Worm (Caenorhabditis elegans): ENCODE results near the gene rbm-17.

Gene rbm-17

ce11 chrIV:11644705-11645104, 6.6 kb downstream of the rbm-17 start (continued):
- TF ChIP-seq daf-16 (GFP tag; optimal IDR thresholded peaks at IDR 0.05) (peak in 1 of 2 experiments; percentile 33), daf-16 (tag; optimal IDR thresholded peaks at IDR 0.05) (no peak), ZK546.5 (tag; optimal IDR thresholded peaks at IDR 0.05) (no peak)

- TF ChIP-seq fos-1 (tag; optimal IDR thresholded peaks at IDR 0.05): no peak
- TF ChIP-seq nhr-28 (tag; optimal IDR thresholded peaks at IDR 0.05): peak; percentile 2
- peak in 1 of 2 experiments; percentile 92 for TF ChIP-seq unc-62 (GFP tag; optimal IDR thresholded peaks at IDR 0.05 in 1 of 2)
- TF ChIP-seq unc-62 (tag; optimal IDR thresholded peaks at IDR 0.05): no peak
- no peak for TF ChIP-seq daf-16 (GFP tag; optimal IDR thresholded peaks at IDR 0.05)
- TF ChIP-seq daf-16 (tag; optimal IDR thresholded peaks at IDR 0.05): peak; percentile 86
- TF ChIP-seq dve-1 (tag; optimal IDR thresholded peaks at IDR 0.05; ENCODE audit: insufficient read depth): peak; percentile 39
- TF ChIP-seq arid-1 (GFP tag; conservative IDR thresholded peaks at IDR 0.05): no peak
Measured at ce11 chrIV:11645354-11645753, 7.2 kb downstream of the rbm-17 start.

- TF ChIP-seq set-16 (GFP tag; IDR thresholded peaks at IDR 0.05) (no peak), ZK337.2 (GFP tag; IDR thresholded peaks at IDR 0.05) (no peak), dve-1 (tag; optimal IDR thresholded peaks at IDR 0.05; ENCODE audit: insufficient read depth) (peak; percentile 48), F49E8.2 (tag; optimal IDR thresholded peaks at IDR 0.05; ENCODE audit: borderline replicate concordance) (no peak), hlh-11 (tag; optimal IDR thresholded peaks at IDR 0.05) (peak; percentile 9), daf-16 (GFP tag; optimal IDR thresholded peaks at IDR 0.05) (peak in 1 of 2 experiments; percentile 77), daf-16 (tag; optimal IDR thresholded peaks at IDR 0.05) (peak; percentile 74)
Measured at ce11 chrIV:11646908-11647307, 8.8 kb downstream of the rbm-17 start.

ce11 chrIV:11649031-11649430, 10.9 kb downstream of the rbm-17 start, which contains the start of gene ZK809.8:
Gene ZK809.8 (minus strand): TSS chrIV:11649064.
- no peak for TF ChIP-seq daf-8 (GFP tag; IDR thresholded peaks at IDR 0.05)
- no peak for TF ChIP-seq mdl-1 (tag; optimal IDR thresholded peaks at IDR 0.05)
- TF ChIP-seq dmd-8 (GFP tag; IDR thresholded peaks at IDR 0.05): no peak
- TF ChIP-seq cey-2 (tag; optimal IDR thresholded peaks at IDR 0.05; ENCODE audit: borderline replicate concordance, insufficient read depth): no peak
- no peak for TF ChIP-seq mxl-3 (GFP tag; optimal IDR thresholded peaks at IDR 0.05)
- no peak for TF ChIP-seq dmd-9 (GFP tag; IDR thresholded peaks at IDR 0.05)
- TF ChIP-seq hif-1 (tag; optimal IDR thresholded peaks at IDR 0.05): no peak
- no peak for TF ChIP-seq nhr-28 (tag; optimal IDR thresholded peaks at IDR 0.05)
- TF ChIP-seq nhr-6 (tag; optimal IDR thresholded peaks at IDR 0.05): no peak
- TF ChIP-seq mdt-29 (GFP tag; IDR thresholded peaks at IDR 0.05): no peak
- peak; percentile 44 for TF ChIP-seq hlh-11 (tag; optimal IDR thresholded peaks at IDR 0.05)
- TF ChIP-seq lin-1 (GFP tag; IDR thresholded peaks at IDR 0.05): no peak
- TF ChIP-seq duxl-1 (tag; optimal IDR thresholded peaks at IDR 0.05; ENCODE audit: poor library complexity): no peak
- no peak for TF ChIP-seq lsy-2 (tag; optimal IDR thresholded peaks at IDR 0.05)
- TF ChIP-seq hlh-30 (tag; optimal IDR thresholded peaks at IDR 0.05; ENCODE audit: insufficient read depth): peak; percentile 5
- peak in 1 of 2 experiments; percentile 87 for TF ChIP-seq unc-62 (GFP tag; optimal IDR thresholded peaks at IDR 0.05 in 1 of 2)
- TF ChIP-seq unc-62 (tag; optimal IDR thresholded peaks at IDR 0.05): no peak
- no peak for TF ChIP-seq zfp-2 (tag; optimal IDR thresholded peaks at IDR 0.05)
- TF ChIP-seq tag-97 (GFP tag; IDR thresholded peaks at IDR 0.05): no peak
- TF ChIP-seq daf-16 (GFP tag; optimal IDR thresholded peaks at IDR 0.05): peak in 1 of 2 experiments; percentile 77
- TF ChIP-seq daf-16 (tag; optimal IDR thresholded peaks at IDR 0.05): no peak
- TF ChIP-seq F49E8.2 (tag; optimal IDR thresholded peaks at IDR 0.05; ENCODE audit: borderline replicate concordance): no peak

ce11 chrIV:11650344-11650743, 12.2 kb downstream of the rbm-17 start:
- TF ChIP-seq unc-62 (GFP tag; optimal IDR thresholded peaks at IDR 0.05 in 1 of 2) (peak in 1 of 2 experiments; percentile 93), unc-62 (tag; optimal IDR thresholded peaks at IDR 0.05) (no peak), Y105C5A.15 (GFP tag; IDR thresholded peaks at IDR 0.05) (no peak)

ce11 chrIV:11651965-11652453, 13.9 kb downstream of the rbm-17 start, which contains the start of the genes acl-3 and ndub-6:
Gene acl-3 (minus strand): TSS chrIV:11652023.
Gene ndub-6 (plus strand): TSS chrIV:11652403.
- TF ChIP-seq pqm-1 (tag; optimal IDR thresholded peaks at IDR 0.05): no peak
- no peak for TF ChIP-seq hlh-30 (tag; optimal IDR thresholded peaks at IDR 0.05; ENCODE audit: insufficient read depth)
- TF ChIP-seq F49E8.2 (tag; optimal IDR thresholded peaks at IDR 0.05; ENCODE audit: borderline replicate concordance): no peak
- peak; percentile 64 for TF ChIP-seq mes-2 (tag; optimal IDR thresholded peaks at IDR 0.05; ENCODE audit: poor library complexity, severe bottlenecking)
- TF ChIP-seq duxl-1 (tag; optimal IDR thresholded peaks at IDR 0.05; ENCODE audit: poor library complexity): no peak
- no peak for TF ChIP-seq daf-16 (GFP tag; optimal IDR thresholded peaks at IDR 0.05)
- peak; percentile 14 for TF ChIP-seq daf-16 (tag; optimal IDR thresholded peaks at IDR 0.05)
- TF ChIP-seq mep-1 (tag; optimal IDR thresholded peaks at IDR 0.05): no peak
- TF ChIP-seq ceh-62 (tag; optimal IDR thresholded peaks at IDR 0.05): no peak
- TF ChIP-seq nhr-111 (GFP tag; optimal IDR thresholded peaks at IDR 0.05): no peak
- no peak for TF ChIP-seq F10B5.3 (tag; optimal IDR thresholded peaks at IDR 0.05)
- no peak for TF ChIP-seq hlh-11 (tag; optimal IDR thresholded peaks at IDR 0.05)
- no peak for TF ChIP-seq zip-2 (tag; optimal IDR thresholded peaks at IDR 0.05)
- no peak for TF ChIP-seq dpl-1 (GFP tag; optimal IDR thresholded peaks at IDR 0.05)
